Worm (Caenorhabditis elegans) whole organism, mixed stage, embryonic: ENCODE data around the gene C06B3.16.

ENCODE experiments used
- ceh-43 ChIP-seq: fragments of 200-800 bp; sonication (Bioruptor generic); optimal IDR thresholded peaks from 2 replicates; lab custom pipeline; 2018; ENCODE audit warnings: mild to moderate bottlenecking, missing genetic modification characterization, moderate library complexity, missing compliant biosample characterization
- ces-1 ChIP-seq: fragments of 150-350 bp; optimal IDR thresholded peaks from 2 replicates; lab custom pipeline; 2014; ENCODE audit warnings: missing biosample characterization, missing genetic modification reagents, missing genetic modification characterization
- lin-13 ChIP-seq: fragments of 150-350 bp; optimal IDR thresholded peaks from 2 replicates; lab custom pipeline; 2014; ENCODE audit warnings: missing biosample characterization, missing genetic modification characterization
- nhr-237 ChIP-seq: fragments of 150-350 bp; optimal IDR thresholded peaks from 2 replicates; lab custom pipeline; 2014; ENCODE audit warnings: missing biosample characterization, missing genetic modification characterization
- snpc-4 ChIP-seq: fragments of 150-350 bp; optimal IDR thresholded peaks from 2 replicates; lab custom pipeline; 2014; ENCODE audit warnings: missing biosample characterization, missing genetic modification characterization
- unc-39 ChIP-seq: fragments of 150-350 bp; optimal IDR thresholded peaks from 2 replicates; lab custom pipeline; 2014; ENCODE audit warnings: missing biosample characterization, missing genetic modification characterization
- unc-62 ChIP-seq: fragments of 150-350 bp; optimal IDR thresholded peaks from 2 replicates; lab custom pipeline; 2014; ENCODE audit warnings: missing biosample characterization, missing genetic modification reagents, missing genetic modification characterization
- ztf-11 ChIP-seq: fragments of 150-350 bp; optimal IDR thresholded peaks from 2 replicates; lab custom pipeline; 2014; ENCODE audit warnings: missing biosample characterization, missing genetic modification characterization

ce11 chrV:13923851-13924250 lies 7.5 kb upstream of the C06B3.16 start, which contains the start of gene srxa-11:
- no peak for TF ChIP-seq nhr-237 (tag; lab: Kevin White, UChicago)
- TF ChIP-seq ztf-11 (tag; lab: Kevin White, UChicago): no peak
- TF ChIP-seq unc-39 (tag; lab: Kevin White, UChicago): no peak
- TF ChIP-seq ces-1: no peak
- no peak for TF ChIP-seq unc-62 (GFP tag; lab: Kevin White, UChicago)
- no peak for TF ChIP-seq lin-13
- TF ChIP-seq ceh-43 (GFP tag; lab: Kevin White, UChicago): no peak
- TF ChIP-seq snpc-4 (tag; lab: Kevin White, UChicago): no peak
